Worm (Caenorhabditis elegans) whole organism, late embryonic: ENCODE data around the gene col-97.

Source experiments
- C38D4.7 ChIP-seq: fragments of 200-800 bp; sonication (Bioruptor generic); optimal IDR thresholded peaks from 2 replicates; lab custom pipeline; 2018; ENCODE audit warnings: mild to moderate bottlenecking, missing genetic modification characterization, moderate library complexity, missing compliant biosample characterization
- F13H6.1 ChIP-seq: sonication (generic microtip); optimal IDR thresholded peaks from 2 replicates; lab custom pipeline; 2016; ENCODE audit warnings: missing genetic modification characterization, missing compliant biosample characterization
- K02D7.2 ChIP-seq: sonication (generic microtip); optimal IDR thresholded peaks from 2 replicates; lab custom pipeline; 2017; ENCODE audit warnings: mild to moderate bottlenecking, missing genetic modification characterization, missing compliant biosample characterization
- K09A11.1 ChIP-seq: sonication (generic microtip); optimal IDR thresholded peaks from 2 replicates; lab custom pipeline; 2017; ENCODE audit warnings: antibody characterized with exemption, mild to moderate bottlenecking, missing genetic modification characterization, missing compliant biosample characterization; ENCODE audit not compliant: insufficient read depth
- T23F11.4 ChIP-seq: fragments of 200-800 bp; sonication (Bioruptor generic); optimal IDR thresholded peaks from 2 replicates; lab custom pipeline; 2018; ENCODE audit warnings: mild to moderate bottlenecking, missing genetic modification characterization, missing compliant biosample characterization
- Y22D7AL.16 ChIP-seq: sonication (generic microtip); optimal IDR thresholded peaks from 2 replicates; lab custom pipeline; 2016; ENCODE audit warnings: missing genetic modification characterization, missing compliant biosample characterization
- ceh-14 ChIP-seq: sonication (generic microtip); optimal IDR thresholded peaks from 2 replicates; lab custom pipeline; 2016; ENCODE audit warnings: missing genotype, missing genetic modification characterization, missing compliant biosample characterization
- ceh-19 ChIP-seq: fragments of 200-800 bp; sonication (Bioruptor generic); optimal IDR thresholded peaks from 2 replicates; lab custom pipeline; 2018; ENCODE audit warnings: mild to moderate bottlenecking, missing genetic modification characterization, missing compliant biosample characterization
- ceh-2 ChIP-seq: sonication (generic microtip); optimal IDR thresholded peaks from 2 replicates; lab custom pipeline; 2016; ENCODE audit warnings: missing genotype, missing genetic modification characterization, missing compliant biosample characterization
- ceh-45 ChIP-seq: fragments of 200-800 bp; sonication (Bioruptor generic); IDR thresholded peaks from 2 replicates; pipeline ENCODE4 v1.3.6; 2022; ENCODE audit warnings: missing genetic modification reagents, missing genetic modification characterization, missing compliant biosample characterization
- ceh-48 ChIP-seq: sonication (generic microtip); optimal IDR thresholded peaks from 2 replicates; lab custom pipeline; 2016; ENCODE audit warnings: missing genetic modification characterization, inconsistent platforms, missing compliant biosample characterization
- ceh-6 ChIP-seq: fragments of 200-800 bp; sonication (Bioruptor generic); optimal IDR thresholded peaks from 2 replicates; lab custom pipeline; 2018; ENCODE audit warnings: mild to moderate bottlenecking, missing genetic modification characterization, missing compliant biosample characterization
- ceh-9 ChIP-seq: sonication (generic microtip); optimal IDR thresholded peaks from 2 replicates; lab custom pipeline; 2016; ENCODE audit warnings: mild to moderate bottlenecking, missing genetic modification characterization, inconsistent platforms, missing compliant biosample characterization
- dve-1 ChIP-seq: sonication (generic microtip); optimal IDR thresholded peaks from 2 replicates; lab custom pipeline; 2017; ENCODE audit warnings: antibody characterized with exemption, mild to moderate bottlenecking, missing genetic modification characterization, missing compliant biosample characterization
- elt-2 ChIP-seq: sonication (generic microtip); optimal IDR thresholded peaks from 2 replicates; lab custom pipeline; 2016; ENCODE audit warnings: missing genetic modification reagents, missing genetic modification characterization, missing compliant biosample characterization
- fkh-10 ChIP-seq: fragments of 150-350 bp; optimal IDR thresholded peaks from 2 replicates; lab custom pipeline; 2014; ENCODE audit warnings: missing biosample characterization, missing genetic modification reagents, missing genetic modification characterization
- fkh-6 ChIP-seq: sonication (generic microtip); optimal IDR thresholded peaks from 2 replicates; lab custom pipeline; 2016; ENCODE audit warnings: missing genetic modification characterization, missing compliant biosample characterization
- gmeb-2 ChIP-seq: sonication (generic microtip); optimal IDR thresholded peaks from 2 replicates; lab custom pipeline; 2016; ENCODE audit warnings: missing genetic modification characterization, inconsistent platforms, missing compliant biosample characterization
- hlh-13 ChIP-seq: fragments of 200-800 bp; sonication (Bioruptor generic); optimal IDR thresholded peaks from 2 replicates; lab custom pipeline; 2018; ENCODE audit warnings: mild to moderate bottlenecking, missing genetic modification characterization, missing compliant biosample characterization
- hlh-30 ChIP-seq: sonication (generic microtip); optimal IDR thresholded peaks from 2 replicates; lab custom pipeline; 2017; ENCODE audit warnings: antibody characterized with exemption, missing genetic modification characterization, missing compliant biosample characterization; ENCODE audit not compliant: insufficient read depth
- hlh-6 ChIP-seq: sonication (generic microtip); optimal IDR thresholded peaks from 2 replicates; lab custom pipeline; 2016; ENCODE audit warnings: missing genotype, missing genetic modification characterization, missing compliant biosample characterization
- nfya-1 ChIP-seq: sonication (generic microtip); optimal IDR thresholded peaks from 2 replicates; lab custom pipeline; 2017; ENCODE audit warnings: missing genetic modification characterization, mild to moderate bottlenecking, missing compliant biosample characterization, antibody characterized with exemption, moderate library complexity
- nhr-11 ChIP-seq: fragments of 150-350 bp; optimal IDR thresholded peaks from 2 replicates; lab custom pipeline; 2014; ENCODE audit warnings: missing biosample characterization, missing genetic modification characterization
- npax-4 ChIP-seq: sonication (generic microtip); optimal IDR thresholded peaks from 2 replicates; lab custom pipeline; 2016; ENCODE audit warnings: missing genetic modification characterization, missing compliant biosample characterization
- pag-3 ChIP-seq: sonication (generic microtip); optimal IDR thresholded peaks from 2 replicates; lab custom pipeline; 2016; ENCODE audit warnings: missing compliant biosample characterization, missing genetic modification characterization, borderline replicate concordance
- pat-9 ChIP-seq: fragments of 200-800 bp; sonication (Bioruptor generic); optimal IDR thresholded peaks from 2 replicates; lab custom pipeline; 2018; ENCODE audit warnings: mild to moderate bottlenecking, missing genetic modification characterization, moderate library complexity, missing compliant biosample characterization
- pax-1 ChIP-seq: fragments of 150-350 bp; optimal IDR thresholded peaks from 2 replicates; lab custom pipeline; 2014; ENCODE audit warnings: missing biosample characterization, missing genetic modification characterization
- pqm-1 ChIP-seq: sonication (generic microtip); optimal IDR thresholded peaks from 2 replicates; lab custom pipeline; 2016; ENCODE audit warnings: missing genetic modification characterization, missing compliant biosample characterization
- pros-1 ChIP-seq: fragments of 150-350 bp; optimal IDR thresholded peaks from 2 replicates; lab custom pipeline; 2014; ENCODE audit warnings: missing biosample characterization, missing genetic modification reagents, missing genetic modification characterization
- ref-2 ChIP-seq: sonication (generic microtip); optimal IDR thresholded peaks from 2 replicates; lab custom pipeline; 2016; ENCODE audit warnings: missing genetic modification characterization, missing compliant biosample characterization
- sdc-2 ChIP-seq: sonication (generic microtip); optimal IDR thresholded peaks from 2 replicates; lab custom pipeline; 2016; ENCODE audit warnings: missing genotype, missing genetic modification characterization, missing compliant biosample characterization
- sox-2 ChIP-seq: fragments of 200-800 bp; sonication (Bioruptor generic); IDR thresholded peaks from 2 replicates; pipeline ENCODE4 v1.3.6; 2022; ENCODE audit warnings: missing genetic modification reagents, missing genetic modification characterization, missing compliant biosample characterization
- unc-42 ChIP-seq: sonication (generic microtip); optimal IDR thresholded peaks from 2 replicates; lab custom pipeline; 2016; ENCODE audit warnings: missing genotype, missing genetic modification characterization, missing compliant biosample characterization
- unc-55 ChIP-seq: sonication (generic microtip); optimal IDR thresholded peaks from 2 replicates; lab custom pipeline; 2017; ENCODE audit warnings: missing biosample characterization, missing genetic modification reagents, missing genetic modification characterization
- unc-86 ChIP-seq: sonication (generic microtip); optimal IDR thresholded peaks from 2 replicates; lab custom pipeline; 2016; ENCODE audit warnings: missing genetic modification characterization, missing compliant biosample characterization
- ztf-16 ChIP-seq: sonication (generic microtip); optimal IDR thresholded peaks from 2 replicates; lab custom pipeline; 2017; ENCODE audit warnings: missing genetic modification characterization, missing compliant biosample characterization

The col-97 gene

DNA sequence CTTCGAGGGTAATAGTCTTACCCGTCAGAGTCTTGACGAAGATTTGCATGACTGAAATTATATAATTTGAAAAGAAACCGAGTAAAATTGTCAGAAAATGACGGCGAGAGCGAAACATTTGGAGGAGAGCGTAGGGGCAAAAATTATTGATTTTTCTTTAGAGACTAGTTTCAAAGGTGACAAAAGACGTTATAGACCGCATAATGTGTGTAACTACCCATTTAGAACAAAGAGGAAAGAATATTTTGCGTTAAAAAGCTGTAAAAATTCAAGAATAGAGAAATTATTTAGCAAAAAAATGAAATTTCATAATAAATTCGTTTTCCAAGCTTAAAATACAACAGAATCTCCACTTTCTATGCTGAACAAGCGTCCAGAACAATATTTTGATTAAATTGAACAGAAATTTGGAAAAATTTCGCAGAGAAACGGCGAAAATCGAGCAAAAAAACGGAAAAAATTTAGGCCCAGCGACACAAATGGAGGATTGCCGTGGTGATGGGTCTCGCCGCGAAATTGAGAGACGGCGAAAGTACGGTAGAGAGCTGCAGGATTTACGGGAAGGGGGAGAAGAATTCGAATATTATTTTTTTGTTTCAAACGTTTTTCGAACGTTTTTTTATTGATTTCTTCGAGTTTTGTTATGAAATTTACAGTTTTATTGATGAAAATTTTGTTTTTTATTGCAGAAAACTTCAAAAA, 14.9 kb downstream of the col-97 start, which contains the start of the genes ubq-2 and frg-1 (continued):
- TF ChIP-seq ceh-45 = no peak
- TF ChIP-seq unc-42 = no peak
- no peak for TF ChIP-seq Y22D7AL.16 (tag; lab: Kevin White, UChicago)
- no peak for TF ChIP-seq ztf-16 (tag; lab: Kevin White, UChicago)
- no peak for TF ChIP-seq ceh-19 (GFP tag; lab: Kevin White, UChicago)
- no peak for TF ChIP-seq ceh-9 (tag; lab: Kevin White, UChicago)
- no peak for TF ChIP-seq C38D4.7
- TF ChIP-seq, all 69 proteins: peak for 7

DNA sequence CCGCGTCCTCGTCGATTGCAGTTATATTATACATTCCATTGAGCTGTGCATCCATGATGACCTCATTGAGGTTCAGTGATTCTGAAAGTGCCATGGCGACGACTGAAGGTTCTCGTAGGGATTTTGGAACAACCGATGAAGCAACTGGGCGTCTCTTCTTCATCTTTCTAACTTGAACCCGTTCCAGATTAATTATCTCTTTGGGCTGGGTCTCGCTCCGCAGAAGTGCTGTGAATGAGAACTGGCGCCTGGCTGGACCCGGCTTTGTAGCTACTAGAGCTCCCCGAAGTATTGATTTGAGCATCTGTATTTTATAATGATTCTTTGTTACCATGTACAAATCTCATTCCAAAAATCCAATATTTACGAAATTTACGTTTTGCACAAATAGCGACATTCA, 15.9 kb downstream of the col-97 start, which contains the start of gene ZK1010.2:
ZK1010.2 (minus strand) TSS at position 304 of the 400 bp plus-strand sequence.
- TF ChIP-seq hlh-13 (GFP tag; lab: Kevin White, UChicago) (no peak), unc-86 (tag; lab: Kevin White, UChicago) (no peak), npax-4 (no peak)

DNA sequence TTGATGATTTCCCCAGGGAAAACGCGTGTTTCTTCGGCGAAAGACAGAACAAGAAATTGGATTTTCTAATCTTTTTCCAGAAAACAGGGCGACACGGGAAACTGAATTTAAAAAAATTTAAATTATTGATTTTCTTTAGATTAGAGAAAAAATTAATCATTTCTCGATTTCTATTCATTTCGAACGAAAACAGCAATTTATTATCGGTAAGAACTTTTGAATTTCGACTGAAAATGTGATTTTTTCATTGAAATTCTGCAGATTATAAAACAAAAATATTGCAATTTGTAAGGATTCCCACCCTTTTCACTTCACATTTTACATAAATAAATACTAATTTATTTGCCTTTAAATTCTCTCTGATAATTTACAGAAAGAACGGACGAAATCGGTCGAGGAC, 21.1 kb downstream of the col-97 start, which contains the start of gene bckd-1A:
bckd-1A (minus strand) TSS at position 101 of the 400 bp plus-strand sequence.
- no peak for TF ChIP-seq pat-9 (tag; lab: Kevin White, UChicago)
- TF ChIP-seq sdc-2 = no peak
- TF ChIP-seq K02D7.2 = no peak
- no peak for TF ChIP-seq sox-2 (GFP tag; lab: Robert Waterston, UW)
- no peak for TF ChIP-seq fkh-6 (tag; lab: Kevin White, UChicago)
- TF ChIP-seq pax-1 (tag; lab: Kevin White, UChicago) = no peak
- no peak for TF ChIP-seq ref-2
- no peak for TF ChIP-seq F13H6.1 (tag; lab: Kevin White, UChicago)
- TF ChIP-seq fkh-10 (GFP tag; lab: Kevin White, UChicago) = no peak
- no peak for TF ChIP-seq hlh-30 (tag; lab: Kevin White, UChicago)
- TF ChIP-seq pqm-1 (tag; lab: Kevin White, UChicago) = no peak
- TF ChIP-seq C38D4.7 = no peak

DNA sequence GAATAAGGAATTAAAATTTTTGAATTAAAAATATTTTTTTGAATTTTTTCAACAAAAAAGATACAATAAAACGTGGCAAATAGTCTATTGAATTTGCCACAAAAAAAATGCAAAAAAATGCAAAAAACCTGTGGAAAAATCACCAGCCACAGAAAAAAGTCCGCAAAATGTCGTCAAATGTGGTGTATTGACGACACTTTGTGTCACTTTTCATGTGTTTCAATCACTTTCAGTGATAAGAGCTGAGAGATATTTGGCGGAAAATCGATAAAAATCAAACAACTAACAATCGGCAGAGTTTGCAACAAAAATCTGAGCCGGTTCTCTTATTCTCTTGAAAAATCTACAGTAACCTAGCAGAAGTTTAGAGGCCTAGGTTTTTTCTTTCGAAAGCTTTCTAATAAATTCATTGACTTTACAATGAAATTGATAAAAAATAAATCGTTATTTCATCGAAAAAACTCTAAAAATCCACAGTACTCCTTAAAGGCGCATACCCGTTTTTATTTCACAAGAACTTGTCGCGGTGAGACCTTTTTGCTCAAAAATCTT, 21.6 kb downstream of the col-97 start:
- TF ChIP-seq nfya-1 (tag; lab: Kevin White, UChicago) = peak; percentile 31
- peak; percentile 87 for TF ChIP-seq unc-55 (GFP tag; lab: Kevin White, UChicago)
- no peak for TF ChIP-seq ceh-6

DNA sequence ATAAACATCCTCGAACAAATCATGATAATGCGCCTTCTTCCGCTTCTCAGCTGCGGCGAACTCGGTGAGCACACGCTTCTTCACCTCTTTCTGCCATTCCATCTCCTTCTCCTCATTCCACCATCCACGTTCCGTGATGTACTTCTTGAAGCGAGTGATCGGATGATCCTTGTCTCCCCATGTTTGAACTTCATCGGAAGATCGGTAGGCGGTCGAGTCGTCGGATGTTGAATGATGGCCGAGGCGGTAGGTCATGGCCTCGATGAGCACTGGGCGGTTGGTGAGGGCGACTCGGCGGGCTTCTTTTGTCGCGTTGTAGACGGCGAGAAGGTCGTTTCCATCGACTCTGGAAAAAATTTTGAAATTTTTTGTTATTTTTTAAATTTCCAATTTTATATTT, 25.2 kb downstream of the col-97 start:
- no peak for TF ChIP-seq pat-9 (tag; lab: Kevin White, UChicago)
- TF ChIP-seq hlh-30 (tag; lab: Kevin White, UChicago) = no peak
- TF ChIP-seq gmeb-2 = no peak
- TF ChIP-seq T23F11.4 (GFP tag; lab: Kevin White, UChicago) = no peak
- no peak for TF ChIP-seq ceh-6
- no peak for TF ChIP-seq pag-3 (tag; lab: Kevin White, UChicago)
- no peak for TF ChIP-seq unc-55 (GFP tag; lab: Kevin White, UChicago)
- no peak for TF ChIP-seq ceh-48 (tag; lab: Kevin White, UChicago)
- no peak for TF ChIP-seq sdc-2
- no peak for TF ChIP-seq ceh-14
- TF ChIP-seq ceh-2 = no peak
- no peak for TF ChIP-seq K09A11.1 (tag; lab: Kevin White, UChicago)
- no peak for TF ChIP-seq elt-2
- TF ChIP-seq C38D4.7 = no peak
- TF ChIP-seq nhr-11 (tag; lab: Kevin White, UChicago) = no peak
- TF ChIP-seq pros-1 = no peak
- no peak for TF ChIP-seq sox-2 (GFP tag; lab: Robert Waterston, UW)
- no peak for TF ChIP-seq dve-1 (tag; lab: Kevin White, UChicago)
- no peak for TF ChIP-seq hlh-6 (tag; lab: Kevin White, UChicago)
- TF ChIP-seq, all 69 proteins: peak for 0
